Fruit fly (Drosophila melanogaster) whole organism, adult: ENCODE data around the gene nonA-l.

Experiments used
- CG11617 ChIP-seq: fragments of 200-800 bp; sonication (Bioruptor generic); optimal IDR thresholded peaks from 2 replicates; lab custom pipeline; 2017; ENCODE audit warnings: mild to moderate bottlenecking, missing biosample characterization, missing genetic modification reagents, missing genetic modification characterization
- CG12768 ChIP-seq: fragments of 200-800 bp; sonication (Bioruptor generic); optimal IDR thresholded peaks from 2 replicates; lab custom pipeline; 2017; ENCODE audit warnings: missing biosample characterization, missing genetic modification characterization, mild to moderate bottlenecking, moderate library complexity, missing genetic modification reagents
- CG1620 ChIP-seq: fragments of 200-800 bp; sonication (Bioruptor generic); optimal IDR thresholded peaks from 2 replicates; lab custom pipeline; 2016; ENCODE audit warnings: missing biosample characterization, missing genetic modification characterization
- CG33017 ChIP-seq: fragments of 200-800 bp; sonication (Bioruptor generic); optimal IDR thresholded peaks from 2 replicates; lab custom pipeline; 2018; ENCODE audit warnings: missing biosample characterization, mild to moderate bottlenecking, missing genetic modification characterization, moderate library complexity
- CG5204 ChIP-seq: fragments of 200-800 bp; sonication (Bioruptor generic); optimal IDR thresholded peaks from 2 replicates; lab custom pipeline; 2016; ENCODE audit warnings: missing biosample characterization, missing genetic modification characterization
- CG7045 ChIP-seq: fragments of 200-800 bp; sonication (Bioruptor generic); optimal IDR thresholded peaks from 2 replicates; lab custom pipeline; 2017; ENCODE audit warnings: missing biosample characterization, mild to moderate bottlenecking, missing genetic modification characterization
- CG7101 ChIP-seq: fragments of 200-800 bp; sonication (Bioruptor generic); optimal IDR thresholded peaks from 2 replicates; lab custom pipeline; 2018; ENCODE audit warnings: missing biosample characterization, mild to moderate bottlenecking, missing genetic modification characterization, moderate library complexity
- Clk ChIP-seq: fragments of 200-800 bp; sonication (Bioruptor generic); optimal IDR thresholded peaks from 2 replicates; lab custom pipeline; 2017; ENCODE audit warnings: missing biosample characterization, missing genetic modification characterization
- Crg-1 ChIP-seq: fragments of 200-800 bp; sonication (Bioruptor generic); optimal IDR thresholded peaks from 2 replicates; lab custom pipeline; 2016; ENCODE audit warnings: missing biosample characterization, missing genetic modification characterization
- Hr96 ChIP-seq: fragments of 200-800 bp; sonication (Bioruptor generic); optimal IDR thresholded peaks from 2 replicates; lab custom pipeline; 2016; ENCODE audit warnings: missing biosample characterization, missing genetic modification characterization
- Mnt ChIP-seq: fragments of 200-800 bp; sonication (Bioruptor generic); optimal IDR thresholded peaks from 2 replicates; lab custom pipeline; 2016; ENCODE audit warnings: missing biosample characterization, mild to moderate bottlenecking, missing genetic modification characterization
- bab1 ChIP-seq: fragments of 200-800 bp; sonication (Bioruptor generic); optimal IDR thresholded peaks from 3 replicates; lab custom pipeline; 2019; ENCODE audit warnings: missing biosample characterization, mild to moderate bottlenecking, missing genetic modification characterization, moderate library complexity
- cic ChIP-seq: fragments of 200-800 bp; sonication (Bioruptor generic); optimal IDR thresholded peaks from 2 replicates; lab custom pipeline; 2017; ENCODE audit warnings: missing biosample characterization, mild to moderate bottlenecking, missing genetic modification characterization, moderate library complexity
- cnc ChIP-seq, 2 experiments: fragments of >200 bp; optimal IDR thresholded peaks; 2 replicates each; lab custom pipeline; 2017
- kay ChIP-seq: fragments of 200-800 bp; sonication (Bioruptor generic); peaks from one replicate; lab custom pipeline; 2016; ENCODE audit warnings: missing biosample characterization, missing genetic modification characterization, borderline replicate concordance
- ovo ChIP-seq: fragments of 200-800 bp; sonication (Bioruptor generic); optimal IDR thresholded peaks from 2 replicates; lab custom pipeline; 2016; ENCODE audit warnings: missing biosample characterization, missing genetic modification characterization
- pad ChIP-seq: fragments of 200-800 bp; sonication (Bioruptor generic); optimal IDR thresholded peaks from 3 replicates; lab custom pipeline; 2017; ENCODE audit warnings: missing biosample characterization, missing genetic modification characterization, mild to moderate bottlenecking, moderate library complexity, missing genetic modification reagents
- tj ChIP-seq: fragments of 200-800 bp; sonication (Bioruptor generic); optimal IDR thresholded peaks from 3 replicates; lab custom pipeline; 2017; ENCODE audit warnings: missing biosample characterization, mild to moderate bottlenecking, missing genetic modification characterization, moderate library complexity
- toe ChIP-seq: fragments of 200-800 bp; sonication (Bioruptor generic); optimal IDR thresholded peaks from 2 replicates; lab custom pipeline; 2016; ENCODE audit warnings: missing biosample characterization, missing genetic modification characterization

nonA-l gene

DNA sequence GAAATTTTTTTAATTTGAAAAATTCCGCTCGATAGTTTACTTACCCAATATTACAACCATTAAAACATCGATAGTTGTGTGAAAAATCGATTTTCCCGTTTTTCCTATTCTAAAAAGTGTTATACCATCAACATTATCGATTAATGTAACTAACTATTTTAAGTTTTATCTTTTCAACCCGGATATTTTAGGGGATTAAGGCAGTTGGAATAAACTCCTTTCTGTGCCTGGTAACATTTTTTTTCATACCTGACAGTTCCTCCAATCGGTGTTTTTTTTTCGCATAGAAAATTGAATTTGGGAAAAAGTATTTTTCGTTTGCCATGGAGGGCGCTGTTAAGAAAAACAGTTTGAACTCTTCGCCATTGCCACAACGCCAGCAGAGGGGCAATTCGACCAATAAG lies at the start of gene nonA-l:
Gene nonA-l (plus strand): TSS at position 201 of the 404 bp plus-strand sequence.
- TF ChIP-seq bab1 (GFP tag; lab: Kevin White, UChicago) (peak; percentile 33), CG7045 (GFP tag; lab: Kevin White, UChicago) (no peak)

DNA sequence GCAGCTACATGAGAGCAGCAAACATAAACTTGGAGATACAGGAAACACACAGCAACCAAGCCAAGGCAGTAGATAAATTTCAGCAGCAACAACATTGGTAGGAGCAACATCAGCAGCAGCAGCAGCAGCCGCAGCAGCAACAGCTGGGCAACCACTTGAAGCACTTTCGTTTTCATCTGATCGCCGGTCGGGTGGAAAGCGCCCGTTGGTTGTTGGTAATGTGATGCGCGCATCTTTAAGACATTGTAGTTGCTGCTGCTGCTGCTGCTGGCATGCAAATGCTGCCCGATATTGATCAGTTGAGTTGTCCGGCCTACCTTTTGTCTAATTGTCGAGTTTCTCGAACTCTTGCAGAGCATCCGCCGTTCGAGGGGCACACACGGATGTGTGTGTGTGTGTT lies 48.6 kb upstream of the nonA-l start:
- TF ChIP-seq tj (GFP tag; lab: Kevin White, UChicago) (no peak), toe (GFP tag; lab: Kevin White, UChicago) (no peak), CG1620 (GFP tag; lab: Kevin White, UChicago) (no peak), CG7101 (tag; lab: Kevin White, UChicago) (no peak), bab1 (GFP tag; lab: Kevin White, UChicago) (no peak), ovo (GFP tag; lab: Kevin White, UChicago) (no peak), pad (no peak), cnc (optimal IDR thresholded peaks at IDR 0.05; lab: Kevin White, UChicago) (no peak), CG5204 (GFP tag; lab: Kevin White, UChicago) (no peak), CG12768 (GFP tag; lab: Kevin White, UChicago) (no peak), CG11617 (GFP tag; lab: Kevin White, UChicago) (no peak)

- TF ChIP-seq tj (GFP tag; lab: Kevin White, UChicago) (no peak), pad (no peak), CG5204 (GFP tag; lab: Kevin White, UChicago) (no peak), CG7101 (tag; lab: Kevin White, UChicago) (no peak)
Measured at dm6 chr3R:16594056-16594858, 45.7 kb upstream of the nonA-l start, which contains the start of gene CG14892. Gene CG14892, plus strand, starts transcription at chr3R:16594414.

- TF ChIP-seq CG12768 (GFP tag; lab: Kevin White, UChicago), result no peak
- no peak for TF ChIP-seq kay (GFP tag; lab: Kevin White, UChicago)
- no peak for TF ChIP-seq cic (GFP tag; lab: Kevin White, UChicago)
- TF ChIP-seq Crg-1 (GFP tag; lab: Kevin White, UChicago), result no peak
- TF ChIP-seq CG1620 (GFP tag; lab: Kevin White, UChicago), result no peak
- TF ChIP-seq CG7101 (tag; lab: Kevin White, UChicago), result no peak
- TF ChIP-seq toe (GFP tag; lab: Kevin White, UChicago), result no peak
- TF ChIP-seq Clk (GFP tag; lab: Kevin White, UChicago), result no peak
- no peak for TF ChIP-seq CG5204 (GFP tag; lab: Kevin White, UChicago)
- no peak for TF ChIP-seq pad
- TF ChIP-seq tj (GFP tag; lab: Kevin White, UChicago), result no peak
- no peak for TF ChIP-seq CG33017 (tag; lab: Kevin White, UChicago)
- no peak for TF ChIP-seq bab1 (GFP tag; lab: Kevin White, UChicago)
- no peak for TF ChIP-seq cnc (optimal IDR thresholded peaks at IDR 0.05; lab: Kevin White, UChicago)
Measured at dm6 chr3R:16594961-16595360, 45.0 kb upstream of the nonA-l start.

DNA sequence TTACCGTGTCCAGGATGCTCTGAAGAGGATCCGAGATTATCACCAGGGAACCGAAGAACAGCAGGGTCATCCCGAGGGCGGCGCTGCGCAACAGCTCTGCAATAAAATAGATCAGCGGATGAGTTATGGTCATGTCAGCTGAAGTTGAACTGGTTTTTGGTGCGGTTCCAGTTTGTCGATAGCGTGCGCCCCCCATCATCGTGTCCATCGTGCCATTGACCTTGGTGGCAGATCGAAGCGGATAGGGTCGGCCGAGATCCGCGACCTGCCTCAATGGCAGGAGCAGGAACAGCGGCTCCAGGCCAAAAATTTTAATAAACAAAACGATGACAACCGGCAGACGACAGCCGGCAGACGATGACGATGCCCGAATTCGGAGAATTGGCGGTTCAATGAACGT lies 40.4 kb upstream of the nonA-l start:
- TF ChIP-seq kay (GFP tag; lab: Kevin White, UChicago) (no peak), CG12768 (GFP tag; lab: Kevin White, UChicago) (no peak), CG11617 (GFP tag; lab: Kevin White, UChicago) (no peak), Hr96 (no peak), pad (no peak), CG7045 (GFP tag; lab: Kevin White, UChicago) (no peak)

DNA sequence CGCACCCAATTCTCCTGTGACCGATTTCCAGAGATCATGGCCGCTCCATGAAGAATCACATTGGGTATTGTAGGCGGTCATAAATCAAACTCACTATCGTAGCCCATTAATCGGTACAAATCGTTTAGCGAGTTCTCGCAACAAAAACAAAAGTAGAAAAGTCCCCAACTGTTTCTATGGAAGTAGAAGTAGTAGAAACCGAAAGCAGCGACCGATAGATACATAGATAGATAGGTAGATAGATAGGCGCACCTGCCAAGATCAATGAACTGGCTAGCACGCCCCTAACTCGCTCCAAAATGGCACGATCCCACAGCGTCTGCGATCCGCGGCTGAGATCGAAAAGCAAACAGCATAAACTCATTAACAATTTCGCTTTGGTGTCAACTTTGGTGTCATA lies 39.3 kb upstream of the nonA-l start:
- TF ChIP-seq Hr96 (no peak), Clk (GFP tag; lab: Kevin White, UChicago) (no peak), Mnt (GFP tag; lab: Kevin White, UChicago) (no peak), bab1 (GFP tag; lab: Kevin White, UChicago) (no peak), cic (GFP tag; lab: Kevin White, UChicago) (no peak), kay (GFP tag; lab: Kevin White, UChicago) (no peak)

DNA sequence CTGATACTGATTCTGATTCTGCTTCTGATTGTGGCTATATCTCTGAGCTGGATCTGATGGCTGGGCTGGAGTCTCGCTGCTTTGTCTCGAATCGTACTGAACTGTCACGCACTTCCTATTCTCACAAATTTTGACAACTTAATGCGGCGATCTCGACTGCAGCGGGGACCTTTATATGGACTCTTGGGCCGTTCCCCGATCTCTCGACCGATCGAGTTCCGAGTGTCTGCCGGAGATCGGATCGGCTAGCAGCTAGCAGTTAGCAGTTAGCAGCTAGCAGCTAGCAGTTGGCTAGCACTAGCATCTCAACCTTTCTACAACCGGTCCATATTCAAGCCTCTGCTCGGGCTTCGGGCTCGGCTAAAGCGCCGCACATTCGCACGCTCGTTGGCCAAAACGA lies 35.3 kb upstream of the nonA-l start, which contains the start of gene CG10345:
Gene CG10345 (minus strand): TSS at position 147 of the 400 bp plus-strand sequence.
- TF ChIP-seq CG11617 (GFP tag; lab: Kevin White, UChicago) (no peak), CG33017 (tag; lab: Kevin White, UChicago) (no peak), bab1 (GFP tag; lab: Kevin White, UChicago) (no peak), CG7101 (tag; lab: Kevin White, UChicago) (no peak), CG7045 (GFP tag; lab: Kevin White, UChicago) (no peak), CG5204 (GFP tag; lab: Kevin White, UChicago) (no peak)
